Fruit fly (Drosophila melanogaster) whole organism, prepupa: ENCODE data around the gene Mzt1.

Source experiments
- Blimp-1 ChIP-seq: fragments of 200-800 bp; sonication (Bioruptor generic); optimal IDR thresholded peaks from 3 replicates; lab custom pipeline; 2017; ENCODE audit warnings: missing biosample characterization, missing genetic modification characterization, mild to moderate bottlenecking, moderate library complexity, missing genetic modification reagents
- CG10631 ChIP-seq: fragments of 200-800 bp; sonication (Bioruptor generic); optimal IDR thresholded peaks from 2 replicates; lab custom pipeline; 2016; ENCODE audit warnings: missing biosample characterization, missing genetic modification characterization
- CG10669 ChIP-seq: fragments of 200-800 bp; sonication (Bioruptor generic); optimal IDR thresholded peaks from 3 replicates; lab custom pipeline; 2018; ENCODE audit warnings: missing biosample characterization, mild to moderate bottlenecking, missing genetic modification characterization, moderate library complexity
- CG11294 ChIP-seq: fragments of 200-800 bp; sonication (Bioruptor generic); IDR thresholded peaks from 2 replicates; pipeline ENCODE4 v1.3.6; 2022; ENCODE audit warnings: missing biosample characterization, missing genetic modification characterization
- CG15336 ChIP-seq: fragments of 200-800 bp; sonication (Bioruptor generic); IDR thresholded peaks from 2 replicates; pipeline ENCODE4 v1.3.6; 2022; ENCODE audit warnings: missing biosample characterization, missing genetic modification characterization
- CG1621 ChIP-seq: fragments of 200-800 bp; sonication (Bioruptor generic); optimal IDR thresholded peaks from 3 replicates; lab custom pipeline; 2018; ENCODE audit warnings: missing biosample characterization, mild to moderate bottlenecking, missing genetic modification characterization
- CG32006 ChIP-seq: fragments of 200-800 bp; sonication (Bioruptor generic); optimal IDR thresholded peaks from 3 replicates; lab custom pipeline; 2017; ENCODE audit warnings: missing biosample characterization, mild to moderate bottlenecking, missing genetic modification characterization
- CG3919 ChIP-seq: fragments of 200-800 bp; sonication (Bioruptor generic); optimal IDR thresholded peaks from 3 replicates; lab custom pipeline; 2016; ENCODE audit warnings: missing biosample characterization, missing genetic modification characterization
- CG6163 ChIP-seq: fragments of 200-800 bp; sonication (Bioruptor generic); IDR thresholded peaks from 3 replicates; pipeline ENCODE4 v1.3.6; 2022; ENCODE audit warnings: missing biosample characterization, missing genetic modification characterization
- CG6276 ChIP-seq: fragments of 200-800 bp; sonication (Bioruptor generic); optimal IDR thresholded peaks from 2 replicates; lab custom pipeline; 2017; ENCODE audit warnings: missing biosample characterization, mild to moderate bottlenecking, missing genetic modification characterization
- CG6792 ChIP-seq: fragments of 200-800 bp; sonication (Bioruptor generic); optimal IDR thresholded peaks from 3 replicates; lab custom pipeline; 2016; ENCODE audit warnings: missing biosample characterization, missing genetic modification characterization
- CG6808 ChIP-seq: fragments of 200-800 bp; sonication (Bioruptor generic); optimal IDR thresholded peaks from 3 replicates; lab custom pipeline; 2017; ENCODE audit warnings: missing biosample characterization, missing genetic modification characterization, mild to moderate bottlenecking, moderate library complexity, missing genetic modification reagents
- CG7368 ChIP-seq: fragments of 200-800 bp; sonication (Bioruptor generic); optimal IDR thresholded peaks from 3 replicates; lab custom pipeline; 2016; ENCODE audit warnings: missing biosample characterization, missing genetic modification characterization
- CG8119 ChIP-seq: fragments of 200-800 bp; sonication (Bioruptor generic); IDR thresholded peaks from 3 replicates; pipeline ENCODE4 v1.3.6; 2022; ENCODE audit warnings: missing biosample characterization, missing genetic modification characterization
- CG8632 ChIP-seq: fragments of 200-800 bp; sonication (Bioruptor generic); optimal IDR thresholded peaks from 3 replicates; lab custom pipeline; 2016; ENCODE audit warnings: missing biosample characterization, missing genetic modification characterization
- CG9139 ChIP-seq: fragments of 200-800 bp; sonication (Bioruptor generic); optimal IDR thresholded peaks from 3 replicates; lab custom pipeline; 2017; ENCODE audit warnings: missing biosample characterization, mild to moderate bottlenecking, missing genetic modification characterization
- Eip78C ChIP-seq: fragments of 200-800 bp; sonication (Bioruptor generic); peaks from one replicate; lab custom pipeline; 2016; ENCODE audit warnings: missing biosample characterization, missing genetic modification characterization
- Ets96B ChIP-seq: fragments of 200-800 bp; optimal IDR thresholded peaks from 2 replicates; lab custom pipeline; 2019; ENCODE audit warnings: missing biosample characterization, mild to moderate bottlenecking, missing genetic modification characterization, moderate library complexity
- Gug ChIP-seq: fragments of 200-800 bp; sonication (Bioruptor generic); IDR thresholded peaks from 2 replicates; pipeline ENCODE4 v1.3.6; 2022; ENCODE audit warnings: missing biosample characterization, missing genetic modification characterization
- Hr38 ChIP-seq: sonication (Bioruptor generic); optimal IDR thresholded peaks from 2 replicates; lab custom pipeline; 2016; ENCODE audit warnings: missing biosample characterization, missing genetic modification characterization
- OdsH ChIP-seq: fragments of 200-800 bp; sonication (Bioruptor generic); optimal IDR thresholded peaks from 3 replicates; lab custom pipeline; 2016; ENCODE audit warnings: missing biosample characterization, missing genetic modification characterization
- Smox ChIP-seq: fragments of 200-800 bp; sonication (Bioruptor generic); optimal IDR thresholded peaks from 3 replicates; lab custom pipeline; 2016; ENCODE audit warnings: missing biosample characterization, missing genetic modification characterization
- Sox102F ChIP-seq: fragments of 200-800 bp; sonication (Bioruptor generic); optimal IDR thresholded peaks from 2 replicates; lab custom pipeline; 2016; ENCODE audit warnings: missing biosample characterization, mild to moderate bottlenecking, missing genetic modification characterization
- Sox14 ChIP-seq: fragments of 200-800 bp; sonication (Bioruptor generic); optimal IDR thresholded peaks from 3 replicates; lab custom pipeline; 2016; ENCODE audit warnings: missing biosample characterization, missing genetic modification characterization
- Sox15 ChIP-seq: fragments of 200-800 bp; sonication (Bioruptor generic); optimal IDR thresholded peaks from 3 replicates; lab custom pipeline; 2016; ENCODE audit warnings: missing biosample characterization, missing genetic modification characterization
- acj6 ChIP-seq: fragments of 200-800 bp; sonication (Bioruptor generic); optimal IDR thresholded peaks from 3 replicates; lab custom pipeline; 2016; ENCODE audit warnings: missing biosample characterization, missing genetic modification characterization
- dac ChIP-seq: fragments of 200-800 bp; sonication (Bioruptor generic); optimal IDR thresholded peaks from 2 replicates; lab custom pipeline; 2017; ENCODE audit warnings: missing biosample characterization, mild to moderate bottlenecking, missing genetic modification characterization
- dsx ChIP-seq: fragments of 200-800 bp; optimal IDR thresholded peaks from 3 replicates; lab custom pipeline; 2019; ENCODE audit warnings: missing biosample characterization, mild to moderate bottlenecking, missing genetic modification characterization, moderate library complexity; ENCODE audit not compliant: poor library complexity, severe bottlenecking
- eg ChIP-seq: fragments of 200-800 bp; sonication (Bioruptor generic); IDR thresholded peaks from 3 replicates; pipeline ENCODE4 v1.3.6; 2022; ENCODE audit warnings: missing biosample characterization, missing genetic modification characterization
- fd59A ChIP-seq: fragments of 200-800 bp; sonication (Bioruptor generic); optimal IDR thresholded peaks from 2 replicates; lab custom pipeline; 2017; ENCODE audit warnings: missing biosample characterization, mild to moderate bottlenecking, missing genetic modification characterization, missing genetic modification reagents
- fkh ChIP-seq: fragments of 200-800 bp; sonication (Bioruptor generic); optimal IDR thresholded peaks from 3 replicates; lab custom pipeline; 2017; ENCODE audit warnings: missing biosample characterization, mild to moderate bottlenecking, missing genetic modification characterization, moderate library complexity
- lz ChIP-seq: fragments of 200-800 bp; sonication (Bioruptor generic); optimal IDR thresholded peaks from 3 replicates; lab custom pipeline; 2016; ENCODE audit warnings: missing biosample characterization, missing genetic modification characterization
- net ChIP-seq: fragments of 200-800 bp; sonication (Bioruptor generic); optimal IDR thresholded peaks from 3 replicates; lab custom pipeline; 2016; ENCODE audit warnings: missing biosample characterization, missing genetic modification characterization
- pdm3 ChIP-seq: fragments of 200-800 bp; sonication (Bioruptor generic); optimal IDR thresholded peaks from 3 replicates; lab custom pipeline; 2016; ENCODE audit warnings: missing biosample characterization, missing genetic modification characterization
- salr ChIP-seq, 2 experiments: fragments of 200-800 bp; sonication (Bioruptor generic); optimal IDR thresholded peaks; 3 replicates each; lab custom pipeline; 2016 to 2018; ENCODE audit warnings: missing biosample characterization in 2 of 2, missing genetic modification characterization in 2 of 2, mild to moderate bottlenecking in 1 of 2
- spab ChIP-seq: fragments of 200-800 bp; sonication (Bioruptor generic); optimal IDR thresholded peaks from 2 replicates; lab custom pipeline; 2017; ENCODE audit warnings: missing biosample characterization, mild to moderate bottlenecking, missing genetic modification characterization, missing genetic modification reagents
- ss ChIP-seq, 2 experiments: fragments of 200-800 bp; sonication (Bioruptor generic); optimal IDR thresholded peaks; 2 replicates in 1 of 2; 3 replicates in 1 of 2; lab custom pipeline; 2017 to 2018; ENCODE audit warnings: mild to moderate bottlenecking in 2 of 2, missing biosample characterization in 2 of 2, missing genetic modification characterization in 2 of 2, moderate library complexity in 1 of 2
- svp ChIP-seq: fragments of 200-800 bp; sonication (Bioruptor generic); peaks from one replicate; lab custom pipeline; 2016; ENCODE audit warnings: missing biosample characterization, missing genetic modification characterization

Gene Mzt1

dm6 chr3L:2424094-2424493 is 35.0 kb downstream of the Mzt1 start:
- TF ChIP-seq svp (GFP tag; lab: Kevin White, UChicago) (peak; percentile 87), CG32006 (GFP tag; lab: Kevin White, UChicago) (peak; percentile 0), fd59A (GFP tag; lab: Kevin White, UChicago) (no peak)

- TF ChIP-seq lz (GFP tag; lab: Kevin White, UChicago) (no peak), CG10631 (GFP tag; lab: Kevin White, UChicago) (no peak), net (GFP tag; lab: Kevin White, UChicago) (no peak), CG11294 (GFP tag; lab: Robert Waterston, UW) (no peak), Eip78C (GFP tag; lab: Kevin White, UChicago) (peak; percentile 18), OdsH (GFP tag; lab: Kevin White, UChicago) (no peak)
Observed at dm6 chr3L:2425687-2426086, 36.6 kb downstream of the Mzt1 start.

- TF ChIP-seq CG6792 (GFP tag; lab: Kevin White, UChicago) (peak; percentile 20), CG8632 (GFP tag; lab: Kevin White, UChicago) (peak; percentile 15), dac (GFP tag; lab: Kevin White, UChicago) (no peak), Eip78C (GFP tag; lab: Kevin White, UChicago) (peak; percentile 68), Sox14 (GFP tag; lab: Kevin White, UChicago) (no peak), salr (GFP tag; optimal IDR thresholded peaks at IDR 0.05; lab: Kevin White, UChicago) (peak; percentile 17 to 18), CG3919 (GFP tag; lab: Kevin White, UChicago) (peak; percentile 46), ss (GFP tag; optimal IDR thresholded peaks at IDR 0.05; lab: Kevin White, UChicago) (peak; percentile 26 to 56), CG7368 (peak; percentile 33), CG6808 (peak; percentile 55), CG6163 (GFP tag; lab: Robert Waterston, UW) (0 out of 3 replicates have a peak, but pooled peaks have one; percentile 35), CG32006 (GFP tag; lab: Kevin White, UChicago) (peak; percentile 56), CG1621 (tag; lab: Kevin White, UChicago) (peak; percentile 7), CG15336 (GFP tag; lab: Robert Waterston, UW) (0 out of 2 replicates have a peak, but pooled peaks have one; percentile 18), svp (GFP tag; lab: Kevin White, UChicago) (peak; percentile 7), dsx (GFP tag; lab: Kevin White, UChicago) (peak; percentile 26), Smox (no peak), CG6276 (GFP tag; lab: Kevin White, UChicago) (peak; percentile 13), Sox102F (no peak), OdsH (GFP tag; lab: Kevin White, UChicago) (no peak), CG8119 (GFP tag; lab: Robert Waterston, UW) (no peak), net (GFP tag; lab: Kevin White, UChicago) (peak; percentile 25), eg (GFP tag; lab: Robert Waterston, UW) (0 out of 3 replicates have a peak, but pooled peaks have one; percentile 34), acj6 (GFP tag; lab: Kevin White, UChicago) (peak; percentile 27), Hr38 (GFP tag; lab: Kevin White, UChicago) (no peak), Sox15 (GFP tag; lab: Kevin White, UChicago) (no peak), spab (peak; percentile 26), CG10631 (GFP tag; lab: Kevin White, UChicago) (peak; percentile 7), Gug (peak; percentile 36; the same call in 1 of the 2 replicates), CG9139 (peak; percentile 66), Ets96B (tag; lab: Kevin White, UChicago) (peak; percentile 61), pdm3 (GFP tag; lab: Kevin White, UChicago) (peak; percentile 1), CG10669 (GFP tag; lab: Kevin White, UChicago) (peak; percentile 39), Blimp-1 (no peak), fkh (GFP tag; lab: Kevin White, UChicago) (peak; percentile 5)
Observed at dm6 chr3L:2426407-2426951, 37.4 kb downstream of the Mzt1 start.
